Fruit fly (Drosophila melanogaster): ENCODE results near the gene eIF2beta.

Gene eIF2beta

dm6 chr3L:12529431-12530007 is 3.0 kb upstream of the eIF2beta start (continued):
- TF ChIP-seq Taf1 (GFP tag; IDR thresholded peaks at IDR 0.05) (0 out of 2 replicates have a peak, but pooled peaks have one; percentile 7), CG17612 (GFP tag; IDR thresholded peaks at IDR 0.05) (no peak), Deaf1 (tag; optimal IDR thresholded peaks at IDR 0.05) (no peak), Ets65A (GFP tag) (no peak), ftz-f1 (GFP tag; optimal IDR thresholded peaks at IDR 0.05) (no peak), HHEX (GFP tag; optimal IDR thresholded peaks at IDR 0.05) (peak; percentile 10), sd (tag; optimal IDR thresholded peaks at IDR 0.05) (no peak), dan (GFP tag; IDR thresholded peaks at IDR 0.05) (no peak), CG13287 (GFP tag; IDR thresholded peaks at IDR 0.05; ENCODE audit: partially characterized antibody) (no peak), Scr (GFP tag; IDR thresholded peaks at IDR 0.05; ENCODE audit: partially characterized antibody) (no peak), CG2889 (GFP tag; IDR thresholded peaks at IDR 0.05) (no peak), fd102C (GFP tag; optimal IDR thresholded peaks at IDR 0.05) (no peak), z (GFP tag; IDR thresholded peaks at IDR 0.05) (no peak), gcm (GFP tag; optimal IDR thresholded peaks at IDR 0.05) (peak; percentile 21), CG3407 (GFP tag; optimal IDR thresholded peaks at IDR 0.05) (peak; percentile 23), CkIIα-i1 (GFP tag; IDR thresholded peaks at IDR 0.05) (no peak), CG9609 (GFP tag; optimal IDR thresholded peaks at IDR 0.05) (no peak), repo (GFP tag; optimal IDR thresholded peaks at IDR 0.05) (no peak), mld (GFP tag; IDR thresholded peaks at IDR 0.05; ENCODE audit: partially characterized antibody) (no peak), pfk (GFP tag; optimal IDR thresholded peaks at IDR 0.05) (no peak), schlank (tag; optimal IDR thresholded peaks at IDR 0.05) (no peak), CG15011 (GFP tag; optimal IDR thresholded peaks at IDR 0.05) (no peak), gsb (GFP tag; IDR thresholded peaks at IDR 0.05) (no peak), CG17912 (GFP tag; optimal IDR thresholded peaks at IDR 0.05) (no peak), CG10209 (GFP tag; optimal IDR thresholded peaks at IDR 0.05) (no peak), gfzf (GFP tag; optimal IDR thresholded peaks at IDR 0.05) (no peak), CG17328 (GFP tag; IDR thresholded peaks at IDR 0.05) (peak; percentile 76), CG18476 (GFP tag; optimal IDR thresholded peaks at IDR 0.05) (no peak), tgo (GFP tag; IDR thresholded peaks at IDR 0.05) (peak; percentile 34; the same call in 2 of the 3 replicates), caup (GFP tag; optimal IDR thresholded peaks at IDR 0.05; ENCODE audit: severe bottlenecking) (peak; percentile 19), hkb (optimal IDR thresholded peaks at IDR 0.05) (no peak), hkb (GFP tag; IDR thresholded peaks at IDR 0.05) (peak; percentile 80), Jarid2 (GFP tag; optimal IDR thresholded peaks at IDR 0.05) (peak; percentile 13), CG10543 (GFP tag; optimal IDR thresholded peaks at IDR 0.05) (peak; percentile 10), knrl (GFP tag; IDR thresholded peaks at IDR 0.05; ENCODE audit: partially characterized antibody) (no peak), NFAT (GFP tag; IDR thresholded peaks at IDR 0.05) (no peak), CG7556 (GFP tag; optimal IDR thresholded peaks at IDR 0.05) (peak; percentile 8), Mrtf (GFP tag; IDR thresholded peaks at IDR 0.05) (no peak), cad (GFP tag; optimal IDR thresholded peaks at IDR 0.05) (no peak), CG1792 (GFP tag; optimal IDR thresholded peaks at IDR 0.05) (peak; percentile 7), C15 (GFP tag; IDR thresholded peaks at IDR 0.05) (no peak), Fer3 (tag; optimal IDR thresholded peaks at IDR 0.05) (peak; percentile 28), da (GFP tag; optimal IDR thresholded peaks at IDR 0.05) (no peak), CrebB (tag; optimal IDR thresholded peaks at IDR 0.05) (no peak), ind (GFP tag; optimal IDR thresholded peaks at IDR 0.05) (peak; percentile 39), CG7372 (GFP tag; IDR thresholded peaks at IDR 0.05) (no peak), cato (GFP tag; optimal IDR thresholded peaks at IDR 0.05; ENCODE audit: borderline replicate concordance) (no peak), abd-A (tag; optimal IDR thresholded peaks at IDR 0.05) (no peak), Med (GFP tag) (peak; percentile 88), mirr (GFP tag; optimal IDR thresholded peaks at IDR 0.05) (no peak), lbe (GFP tag; optimal IDR thresholded peaks at IDR 0.05) (peak; percentile 70)
